Fruit fly (Drosophila melanogaster) whole organism, embryonic: ENCODE data around the gene CG34149.

Experiments
- Aef1 ChIP-seq: fragments of 200-800 bp; sonication (Bioruptor generic); IDR thresholded peaks from 3 replicates; pipeline ENCODE4 v1.3.6; 2022; ENCODE audit warnings: missing biosample characterization, missing genetic modification characterization
- Awh ChIP-seq: fragments of 200-800 bp; sonication (Bioruptor generic); IDR thresholded peaks from 2 replicates; pipeline ENCODE4, ENCODE4 v1.3.6; 2022; ENCODE audit warnings: missing biosample characterization, missing genetic modification characterization
- B-H2 ChIP-seq: fragments of 200-800 bp; sonication (Bioruptor generic); optimal IDR thresholded peaks from 2 replicates; lab custom pipeline; 2018; ENCODE audit warnings: missing biosample characterization, mild to moderate bottlenecking, missing genetic modification characterization
- Blimp-1 ChIP-seq: fragments of 200-800 bp; sonication (Bioruptor generic); optimal IDR thresholded peaks from 3 replicates; lab custom pipeline; 2018; ENCODE audit warnings: missing biosample characterization, missing genetic modification characterization, mild to moderate bottlenecking, moderate library complexity, missing genetic modification reagents
- BtbVII ChIP-seq: fragments of 200-800 bp; sonication (Bioruptor generic); optimal IDR thresholded peaks from 3 replicates; lab custom pipeline; 2017; ENCODE audit warnings: missing biosample characterization, mild to moderate bottlenecking, missing genetic modification characterization
- CG12299 ChIP-seq: fragments of 200-800 bp; sonication (Bioruptor generic); optimal IDR thresholded peaks from 2 replicates; lab custom pipeline; 2018; ENCODE audit warnings: missing biosample characterization, mild to moderate bottlenecking, missing genetic modification characterization
- CG15514 ChIP-seq: fragments of 200-800 bp; sonication (Bioruptor generic); optimal IDR thresholded peaks from 3 replicates; lab custom pipeline; 2017; ENCODE audit warnings: missing biosample characterization, missing genetic modification characterization, mild to moderate bottlenecking, moderate library complexity, missing genetic modification reagents
- CG15601 ChIP-seq: fragments of 200-800 bp; sonication (Bioruptor generic); optimal IDR thresholded peaks from 3 replicates; lab custom pipeline; 2019; ENCODE audit warnings: missing biosample characterization, mild to moderate bottlenecking, missing genetic modification characterization, moderate library complexity
- CG1602 ChIP-seq: fragments of 200-800 bp; sonication (Bioruptor generic); optimal IDR thresholded peaks from 3 replicates; lab custom pipeline; 2016; ENCODE audit warnings: missing biosample characterization, missing genetic modification characterization
- CG1603 ChIP-seq: fragments of 200-800 bp; sonication (Bioruptor generic); optimal IDR thresholded peaks from 2 replicates; lab custom pipeline; 2019; ENCODE audit warnings: missing biosample characterization, mild to moderate bottlenecking, missing genetic modification characterization, moderate library complexity
- CG1647 ChIP-seq: fragments of 200-800 bp; sonication (Bioruptor generic); optimal IDR thresholded peaks from 3 replicates; lab custom pipeline; 2016; ENCODE audit warnings: missing biosample characterization, missing genetic modification characterization
- CG2129 ChIP-seq: fragments of 200-800 bp; sonication (Bioruptor generic); IDR thresholded peaks from 2 replicates; pipeline ENCODE4 v1.3.6; 2022; ENCODE audit warnings: missing biosample characterization, missing genetic modification characterization; ENCODE audit not compliant: partially characterized antibody
- CG4404 ChIP-seq: fragments of 200-800 bp; sonication (Bioruptor generic); IDR thresholded peaks from 2 replicates; pipeline ENCODE4 v1.3.6; 2022; ENCODE audit warnings: missing biosample characterization, missing genetic modification characterization
- CG4707 ChIP-seq: fragments of 200-800 bp; sonication (Bioruptor generic); optimal IDR thresholded peaks from 2 replicates; lab custom pipeline; 2018; ENCODE audit warnings: missing biosample characterization, mild to moderate bottlenecking, missing genetic modification characterization, moderate library complexity
- CG4820 ChIP-seq: fragments of 200-800 bp; sonication (Bioruptor generic); optimal IDR thresholded peaks from 3 replicates; lab custom pipeline; 2016; ENCODE audit warnings: missing biosample characterization, missing genetic modification characterization
- CG7839 ChIP-seq: fragments of 200-800 bp; sonication (Bioruptor generic); optimal IDR thresholded peaks from 3 replicates; lab custom pipeline; 2018; ENCODE audit warnings: missing biosample characterization, mild to moderate bottlenecking, missing genetic modification characterization, moderate library complexity
- Camta ChIP-seq: fragments of 200-800 bp; sonication (Bioruptor generic); optimal IDR thresholded peaks from 2 replicates; lab custom pipeline; 2016; ENCODE audit warnings: missing biosample characterization, missing genetic modification characterization
- Dek ChIP-seq: fragments of 200-800 bp; sonication (Bioruptor generic); optimal IDR thresholded peaks from 3 replicates; lab custom pipeline; 2019; ENCODE audit warnings: missing biosample characterization, mild to moderate bottlenecking, missing genetic modification characterization, moderate library complexity
- Fer2 ChIP-seq: fragments of 200-800 bp; sonication (Bioruptor generic); optimal IDR thresholded peaks from 2 replicates; lab custom pipeline; 2018; ENCODE audit warnings: missing biosample characterization, mild to moderate bottlenecking, missing genetic modification characterization, moderate library complexity
- Gsc ChIP-seq: fragments of 200-800 bp; sonication (Bioruptor generic); IDR thresholded peaks from 2 replicates; pipeline ENCODE4 v1.3.6; 2022; ENCODE audit warnings: missing biosample characterization, missing genetic modification characterization
- HLH3B ChIP-seq: fragments of 200-800 bp; sonication (Bioruptor generic); IDR thresholded peaks from 2 replicates; pipeline ENCODE4 v1.3.6; 2022; ENCODE audit warnings: missing biosample characterization, missing genetic modification characterization
- Jarid2 ChIP-seq: fragments of 200-800 bp; sonication (Bioruptor generic); optimal IDR thresholded peaks from 3 replicates; lab custom pipeline; 2017; ENCODE audit warnings: mild to moderate bottlenecking, missing biosample characterization, missing genetic modification reagents, missing genetic modification characterization
- Myb ChIP-seq: fragments of 200-800 bp; sonication (Bioruptor generic); optimal IDR thresholded peaks from 2 replicates; lab custom pipeline; 2016; ENCODE audit warnings: missing biosample characterization, missing genetic modification characterization
- NfI ChIP-seq: fragments of 200-800 bp; sonication (Bioruptor generic); optimal IDR thresholded peaks from 3 replicates; lab custom pipeline; 2018; ENCODE audit warnings: missing biosample characterization, mild to moderate bottlenecking, missing genetic modification characterization, moderate library complexity
- Opbp ChIP-seq: fragments of 200-800 bp; sonication (Bioruptor generic); IDR thresholded peaks from 3 replicates; pipeline ENCODE4 v1.3.6; 2022; ENCODE audit warnings: missing biosample characterization, missing genetic modification characterization; ENCODE audit not compliant: partially characterized antibody
- Ravus ChIP-seq: fragments of 200-800 bp; sonication (Bioruptor generic); IDR thresholded peaks from 2 replicates; pipeline ENCODE4 v1.3.6; 2022; ENCODE audit warnings: missing biosample characterization, missing genetic modification characterization
- Usf ChIP-seq: fragments of 200-800 bp; sonication (Bioruptor generic); optimal IDR thresholded peaks from 2 replicates; lab custom pipeline; 2017; ENCODE audit warnings: missing genotype, missing biosample characterization, missing genetic modification characterization
- Xrp1 ChIP-seq: fragments of 200-800 bp; sonication (Bioruptor generic); IDR thresholded peaks from 2 replicates; pipeline ENCODE4 v1.3.6; 2022; ENCODE audit warnings: missing biosample characterization, missing genetic modification characterization
- ap ChIP-seq: fragments of 200-800 bp; sonication (Bioruptor generic); IDR thresholded peaks from 2 replicates; pipeline ENCODE4 v1.3.6; 2022; ENCODE audit warnings: missing biosample characterization, missing genetic modification characterization
- btn ChIP-seq: fragments of 200-800 bp; sonication (Bioruptor generic); optimal IDR thresholded peaks from 2 replicates; lab custom pipeline; 2016; ENCODE audit warnings: missing biosample characterization, missing genetic modification characterization
- corto ChIP-seq: fragments of 200-800 bp; sonication (Bioruptor generic); optimal IDR thresholded peaks from 2 replicates; lab custom pipeline; 2016; ENCODE audit warnings: missing biosample characterization, mild to moderate bottlenecking, missing genetic modification characterization, moderate library complexity
- crp ChIP-seq, 2 experiments: fragments of 200-800 bp; sonication (Bioruptor generic); optimal IDR thresholded peaks; 2 replicates in 1 of 2; 3 replicates in 1 of 2; lab custom pipeline; 2017; ENCODE audit warnings: missing biosample characterization in 2 of 2, missing genetic modification characterization in 2 of 2, mild to moderate bottlenecking in 1 of 2, moderate library complexity in 1 of 2
- da ChIP-seq: fragments of 200-800 bp; sonication (Bioruptor generic); optimal IDR thresholded peaks from 2 replicates; lab custom pipeline; 2016; ENCODE audit warnings: missing biosample characterization, missing genetic modification characterization
- ewg ChIP-seq: fragments of 200-800 bp; sonication (Bioruptor generic); optimal IDR thresholded peaks from 3 replicates; lab custom pipeline; 2017; ENCODE audit warnings: mild to moderate bottlenecking, missing biosample characterization, missing genetic modification reagents, missing genetic modification characterization
- eyg ChIP-seq: fragments of 200-800 bp; sonication (Bioruptor generic); optimal IDR thresholded peaks from 3 replicates; lab custom pipeline; 2016; ENCODE audit warnings: missing biosample characterization, missing genetic modification characterization
- fd96Cb ChIP-seq: fragments of 200-800 bp; sonication (Bioruptor generic); optimal IDR thresholded peaks from 2 replicates; lab custom pipeline; 2018; ENCODE audit warnings: missing biosample characterization, mild to moderate bottlenecking, missing genetic modification characterization, moderate library complexity
- hb ChIP-seq: fragments of 200-800 bp; sonication (Bioruptor generic); IDR thresholded peaks from 3 replicates; pipeline ENCODE4 v1.3.6; 2022; ENCODE audit warnings: missing biosample characterization, missing genetic modification characterization; ENCODE audit not compliant: partially characterized antibody
- insv ChIP-seq, 2 experiments: fragments of 200-800 bp; sonication (Bioruptor generic); optimal IDR thresholded peaks; 3 replicates each; lab custom pipeline; 2016 to 2018; ENCODE audit warnings: missing biosample characterization in 2 of 2, missing genetic modification characterization in 2 of 2
- klu ChIP-seq: fragments of 200-800 bp; sonication (Bioruptor generic); IDR thresholded peaks from 2 replicates; pipeline ENCODE4 v1.3.6; 2022; ENCODE audit warnings: missing biosample characterization, missing genetic modification characterization
- odd ChIP-seq: fragments of 200-800 bp; sonication (Bioruptor generic); optimal IDR thresholded peaks from 2 replicates; lab custom pipeline; 2017; ENCODE audit warnings: missing biosample characterization, mild to moderate bottlenecking, missing genetic modification characterization
- org-1 ChIP-seq: fragments of 200-800 bp; sonication (Bioruptor generic); optimal IDR thresholded peaks from 2 replicates; lab custom pipeline; 2017; ENCODE audit warnings: missing biosample characterization, missing genetic modification characterization
- pros ChIP-seq: fragments of 200-800 bp; sonication (Bioruptor generic); optimal IDR thresholded peaks from 3 replicates; lab custom pipeline; 2019; ENCODE audit warnings: missing biosample characterization, mild to moderate bottlenecking, missing genetic modification characterization, moderate library complexity
- psq ChIP-seq: fragments of 200-800 bp; sonication (Bioruptor generic); optimal IDR thresholded peaks from 2 replicates; lab custom pipeline; 2017; ENCODE audit warnings: missing biosample characterization, missing genetic modification characterization
- pum ChIP-seq: fragments of 200-800 bp; sonication (Bioruptor generic); optimal IDR thresholded peaks from 2 replicates; lab custom pipeline; 2016; ENCODE audit warnings: missing biosample characterization, missing genetic modification characterization
- ranshi ChIP-seq: fragments of 200-800 bp; sonication (Bioruptor generic); IDR thresholded peaks from 2 replicates; pipeline ENCODE4 v1.3.6; 2022; ENCODE audit warnings: missing biosample characterization, missing genetic modification characterization
- shn ChIP-seq: fragments of 200-800 bp; sonication (Bioruptor generic); optimal IDR thresholded peaks from 3 replicates; lab custom pipeline; 2016; ENCODE audit warnings: missing biosample characterization, missing genetic modification characterization
- stwl ChIP-seq: fragments of 200-800 bp; sonication (Bioruptor generic); optimal IDR thresholded peaks from 3 replicates; lab custom pipeline; 2018; ENCODE audit warnings: missing biosample characterization, mild to moderate bottlenecking, missing genetic modification characterization, moderate library complexity
- sug ChIP-seq: fragments of 200-800 bp; optimal IDR thresholded peaks from 2 replicates; lab custom pipeline; 2019; ENCODE audit warnings: missing biosample characterization, mild to moderate bottlenecking, missing genetic modification characterization, moderate library complexity
- toy ChIP-seq: fragments of 200-800 bp; sonication (Bioruptor generic); IDR thresholded peaks from 2 replicates; pipeline ENCODE4 v1.3.6; 2022; ENCODE audit warnings: missing biosample characterization, missing genetic modification characterization
- wek ChIP-seq: fragments of 200-800 bp; sonication (Bioruptor generic); optimal IDR thresholded peaks from 3 replicates; lab custom pipeline; 2018; ENCODE audit warnings: missing biosample characterization, mild to moderate bottlenecking, missing genetic modification characterization, moderate library complexity

CG34149 gene

DNA sequence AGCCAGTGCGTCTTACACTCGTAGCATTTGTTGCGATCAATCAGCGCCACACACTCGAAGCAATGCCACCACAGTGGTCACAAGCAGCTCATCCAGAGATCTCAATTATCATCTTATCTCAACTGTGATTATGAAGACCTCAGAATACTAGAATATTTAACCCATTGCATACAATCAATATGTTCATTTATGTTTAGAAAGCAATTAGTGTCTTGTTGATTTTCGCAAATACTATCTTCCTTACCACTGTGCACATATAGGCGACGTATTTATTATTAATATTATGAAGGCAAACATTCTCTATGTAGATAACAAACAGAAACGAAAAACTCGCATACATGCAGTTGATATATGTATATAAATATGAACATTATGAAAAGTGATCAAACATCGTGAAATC is 21.1 kb upstream of the CG34149 start (continued):
- TF ChIP-seq CG12299 (tag; lab: Kevin White, UChicago): no peak
- peak; percentile 46 for TF ChIP-seq BtbVII (GFP tag; lab: Kevin White, UChicago)
- no peak for TF ChIP-seq da
- TF ChIP-seq CG4820 (GFP tag; lab: Kevin White, UChicago): peak; percentile 79
- peak; percentile 32 for TF ChIP-seq CG15514 (GFP tag; lab: Kevin White, UChicago)
- TF ChIP-seq fd96Cb (tag; lab: Kevin White, UChicago): peak; percentile 77
- peak; percentile 47; the same call in 1 of the 3 replicates for TF ChIP-seq Aef1 (GFP tag; lab: Robert Waterston, UW)
- peak; percentile 88 for TF ChIP-seq Xrp1
- TF ChIP-seq corto (GFP tag; lab: Kevin White, UChicago): no peak
- TF ChIP-seq CG2129 (GFP tag; lab: Robert Waterston, UW): no peak
- TF ChIP-seq Ravus (GFP tag; lab: Robert Waterston, UW): no peak; the same call in 1 of the 2 replicates
- TF ChIP-seq CG1647 (GFP tag; lab: Kevin White, UChicago): peak; percentile 20
- peak; percentile 23 for TF ChIP-seq stwl (tag; lab: Kevin White, UChicago)
- TF ChIP-seq sug: peak; percentile 18
- TF ChIP-seq shn (GFP tag; lab: Kevin White, UChicago): peak; percentile 36
- peak; percentile 32 for TF ChIP-seq Jarid2
- no peak for TF ChIP-seq toy
- peak; percentile 53 for TF ChIP-seq NfI (GFP tag; lab: Kevin White, UChicago)
- peak; percentile 69 for TF ChIP-seq org-1 (GFP tag; lab: Kevin White, UChicago)
- TF ChIP-seq insv (GFP tag; optimal IDR thresholded peaks at IDR 0.05; lab: Kevin White, UChicago): no peak
- TF ChIP-seq hb (GFP tag; lab: Robert Waterston, UW): no peak
- peak; percentile 17 for TF ChIP-seq Dek
- TF ChIP-seq eyg (GFP tag; lab: Kevin White, UChicago): peak; percentile 5
- TF ChIP-seq btn (GFP tag; lab: Kevin White, UChicago): peak; percentile 4
- peak; percentile 54 for TF ChIP-seq CG7839 (tag; lab: Kevin White, UChicago)
- no peak for TF ChIP-seq Opbp (GFP tag; lab: Robert Waterston, UW)
- peak in 1 of 2 experiments; percentile 18 for TF ChIP-seq crp (GFP tag; optimal IDR thresholded peaks at IDR 0.05; lab: Kevin White, UChicago)
- no peak for TF ChIP-seq Usf
- no peak for TF ChIP-seq B-H2 (GFP tag; lab: Kevin White, UChicago)
- TF ChIP-seq ap (GFP tag; lab: Robert Waterston, UW): 0 out of 2 replicates have a peak, but pooled peaks have one; percentile 21
- TF ChIP-seq ewg (GFP tag; lab: Kevin White, UChicago): peak; percentile 62
- peak; percentile 86 for TF ChIP-seq CG15601 (tag; lab: Kevin White, UChicago)
- no peak for TF ChIP-seq Myb (GFP tag; lab: Kevin White, UChicago)
- peak; percentile 85 for TF ChIP-seq CG1603 (tag; lab: Kevin White, UChicago)
- peak; percentile 74 for TF ChIP-seq CG1602 (GFP tag; lab: Kevin White, UChicago)
- peak; percentile 67 for TF ChIP-seq CG4707 (GFP tag; lab: Kevin White, UChicago)
- TF ChIP-seq Fer2 (tag; lab: Kevin White, UChicago): no peak
- TF ChIP-seq psq (GFP tag; lab: Kevin White, UChicago): peak; percentile 70
- no peak for TF ChIP-seq pros (GFP tag; lab: Kevin White, UChicago)
- no peak for TF ChIP-seq klu (GFP tag; lab: Robert Waterston, UW)
- peak; percentile 55 for TF ChIP-seq odd (GFP tag; lab: Kevin White, UChicago)
- TF ChIP-seq Camta: peak; percentile 38
- TF ChIP-seq CG4404 (GFP tag; lab: Robert Waterston, UW): 0 out of 2 replicates have a peak, but pooled peaks have one; percentile 17
- TF ChIP-seq ranshi (GFP tag; lab: Robert Waterston, UW): peak; percentile 56
- TF ChIP-seq HLH3B (GFP tag; lab: Robert Waterston, UW): peak; percentile 79
- TF ChIP-seq Awh (GFP tag; lab: Robert Waterston, UW): peak; percentile 83
- TF ChIP-seq Blimp-1 (GFP tag; lab: Kevin White, UChicago): peak; percentile 88
- TF ChIP-seq pum (GFP tag; lab: Kevin White, UChicago): peak; percentile 25
- no peak for TF ChIP-seq Gsc (GFP tag; lab: Robert Waterston, UW)
- peak; percentile 58 for TF ChIP-seq wek
